Worm (Caenorhabditis elegans) whole organism, L1 larva: ENCODE measurements around the gene fbxb-54.
"Not testable (repeated sequence)": the region's sequence is repeated elsewhere in the genome, so short reads cannot be mapped to it uniquely, and the experiment has no call there.

Source experiments
- C16A3.4 ChIP-seq: fragments of 150-350 bp; optimal IDR thresholded peaks from 2 replicates; lab custom pipeline; 2014; ENCODE audit warnings: missing biosample characterization, missing genetic modification characterization
- C34B4.2 ChIP-seq: sonication (generic microtip); optimal IDR thresholded peaks from 2 replicates; lab custom pipeline; 2017; ENCODE audit warnings: mild to moderate bottlenecking, missing genetic modification characterization, missing compliant biosample characterization
- F16B12.6 ChIP-seq: fragments of 150-350 bp; optimal IDR thresholded peaks from 2 replicates; lab custom pipeline; 2014; ENCODE audit warnings: missing biosample characterization, missing genetic modification characterization
- aha-1 ChIP-seq: fragments of 150-350 bp; optimal IDR thresholded peaks from 2 replicates; lab custom pipeline; 2014; ENCODE audit warnings: missing biosample characterization, missing genetic modification characterization
- alr-1 ChIP-seq: fragments of 200-800 bp; sonication (Bioruptor generic); optimal IDR thresholded peaks from 2 replicates; lab custom pipeline; 2018; ENCODE audit warnings: borderline replicate concordance, mild to moderate bottlenecking, missing genetic modification characterization, missing compliant biosample characterization
- ceh-63 ChIP-seq: fragments of 200-800 bp; sonication (Bioruptor generic); optimal IDR thresholded peaks from 2 replicates; lab custom pipeline; 2018; ENCODE audit warnings: mild to moderate bottlenecking, missing genetic modification characterization, missing compliant biosample characterization
- ceh-82 ChIP-seq, 3 experiments: fragments of 150-350 bp in 1 of 3; sonication (generic microtip) in 2 of 3; optimal IDR thresholded peaks; 2 replicates each; lab custom pipeline; 2014 to 2017; ENCODE audit warnings: missing biosample characterization in 3 of 3, missing genetic modification characterization in 3 of 3
- ceh-88 ChIP-seq: fragments of 200-800 bp; sonication (Bioruptor generic); IDR thresholded peaks from 2 replicates; pipeline ENCODE4 v1.3.6; 2022; ENCODE audit warnings: missing genetic modification characterization, missing compliant biosample characterization
- ces-1 ChIP-seq: fragments of 150-350 bp; optimal IDR thresholded peaks from 2 replicates; lab custom pipeline; 2014; ENCODE audit warnings: missing biosample characterization, missing genetic modification reagents, missing genetic modification characterization
- dpl-1 ChIP-seq, 3 experiments: fragments of 150-350 bp in 2 of 3; sonication (generic microtip) in 1 of 3; optimal IDR thresholded peaks; 2 replicates each; lab custom pipeline; 2014 to 2017; ENCODE audit warnings: missing biosample characterization in 3 of 3, missing genetic modification characterization in 3 of 3, missing genetic modification reagents in 3 of 3
- efl-1 ChIP-seq, 4 experiments: fragments of 150-350 bp; optimal IDR thresholded peaks in 3 of 4; peaks in 1 of 4; 1 replicate in 1 of 4; 2 replicates in 3 of 4; lab custom pipeline; 2014; ENCODE audit warnings: missing biosample characterization in 2 of 4, missing genetic modification characterization in 2 of 4, missing genetic modification reagents in 2 of 4
- elt-2 ChIP-seq: sonication (generic microtip); optimal IDR thresholded peaks from 2 replicates; lab custom pipeline; 2016; ENCODE audit warnings: missing genetic modification characterization, mild to moderate bottlenecking, inconsistent platforms, missing compliant biosample characterization, missing genetic modification reagents
- elt-3 ChIP-seq, 6 experiments: fragments of 150-350 bp in 1 of 6; sonication (generic microtip); optimal IDR thresholded peaks; 2 replicates each; lab custom pipeline; 2017 to 2018; ENCODE audit warnings: missing biosample characterization in 6 of 6, missing genetic modification characterization in 6 of 6, inconsistent platforms in 1 of 6
- ets-5 ChIP-seq: fragments of 200-800 bp; sonication (Bioruptor generic); IDR thresholded peaks from 2 replicates; pipeline ENCODE4 v1.3.6; 2022; ENCODE audit warnings: missing genetic modification characterization, missing compliant biosample characterization
- fkh-10 ChIP-seq: sonication (generic microtip); optimal IDR thresholded peaks from 2 replicates; lab custom pipeline; 2017; ENCODE audit warnings: missing biosample characterization, missing genetic modification reagents, missing genetic modification characterization
- fkh-8 ChIP-seq: sonication (generic microtip); optimal IDR thresholded peaks from 2 replicates; lab custom pipeline; 2016; ENCODE audit warnings: mild to moderate bottlenecking, missing genetic modification characterization, missing compliant biosample characterization
- fos-1 ChIP-seq: fragments of 150-350 bp; optimal IDR thresholded peaks from 2 replicates; lab custom pipeline; 2014; ENCODE audit warnings: missing biosample characterization, missing genetic modification characterization
- grh-1 ChIP-seq: fragments of 200-800 bp; sonication (Bioruptor generic); IDR thresholded peaks from 2 replicates; pipeline ENCODE4 v1.3.6; 2022; ENCODE audit warnings: missing genetic modification reagents, missing genetic modification characterization, missing compliant biosample characterization
- hpl-2 ChIP-seq: fragments of 150-350 bp; optimal IDR thresholded peaks from 2 replicates; lab custom pipeline; 2014; ENCODE audit warnings: missing biosample characterization, missing genetic modification reagents, missing genetic modification characterization
- lin-13 ChIP-seq: fragments of 150-350 bp; optimal IDR thresholded peaks from 2 replicates; lab custom pipeline; 2014; ENCODE audit warnings: missing biosample characterization, missing genetic modification reagents, missing genetic modification characterization
- lsy-2 ChIP-seq, 2 experiments: fragments of 150-350 bp; optimal IDR thresholded peaks; 2 replicates each; lab custom pipeline; 2014; ENCODE audit warnings: missing biosample characterization in 2 of 2, missing genetic modification characterization in 2 of 2
- mdl-1 ChIP-seq, 2 experiments: fragments of 150-350 bp; optimal IDR thresholded peaks; 2 replicates each; lab custom pipeline; 2014 to 2017; ENCODE audit warnings: missing biosample characterization in 2 of 2, missing genetic modification characterization in 2 of 2, inconsistent platforms in 1 of 2
- pax-3 ChIP-seq: fragments of 200-800 bp; sonication (Bioruptor generic); optimal IDR thresholded peaks from 2 replicates; lab custom pipeline; 2018; ENCODE audit warnings: mild to moderate bottlenecking, missing genetic modification characterization, moderate library complexity, missing compliant biosample characterization
- rnt-1 ChIP-seq: sonication (generic microtip); optimal IDR thresholded peaks from 2 replicates; lab custom pipeline; 2016; ENCODE audit warnings: mild to moderate bottlenecking, missing genetic modification characterization, moderate library complexity, missing compliant biosample characterization
- sox-4 ChIP-seq: sonication (generic microtip); optimal IDR thresholded peaks from 2 replicates; lab custom pipeline; 2016; ENCODE audit warnings: missing genetic modification characterization, missing compliant biosample characterization
- sup-37 ChIP-seq: fragments of 200-800 bp; sonication (Bioruptor generic); optimal IDR thresholded peaks from 2 replicates; lab custom pipeline; 2018; ENCODE audit warnings: mild to moderate bottlenecking, missing genetic modification characterization, missing compliant biosample characterization
- unc-130 ChIP-seq: fragments of 150-350 bp; optimal IDR thresholded peaks from 2 replicates; lab custom pipeline; 2017; ENCODE audit warnings: missing biosample characterization, missing genetic modification characterization, inconsistent platforms
- unc-30 ChIP-seq: sonication (generic microtip); optimal IDR thresholded peaks from 2 replicates; lab custom pipeline; 2017; ENCODE audit warnings: missing biosample characterization, missing genetic modification characterization
- unc-62 ChIP-seq: fragments of 150-350 bp; optimal IDR thresholded peaks from 2 replicates; lab custom pipeline; 2014; ENCODE audit warnings: missing biosample characterization, missing genetic modification reagents, missing genetic modification characterization
- unc-86 ChIP-seq: sonication (generic microtip); optimal IDR thresholded peaks from 2 replicates; lab custom pipeline; 2016; ENCODE audit warnings: missing genetic modification characterization, missing compliant biosample characterization
- unc-98 ChIP-seq: fragments of 200-800 bp; sonication (Bioruptor generic); IDR thresholded peaks from 2 replicates; pipeline ENCODE4 v1.3.6; 2022; ENCODE audit warnings: missing genetic modification characterization, missing compliant biosample characterization
- vab-15 ChIP-seq: sonication (generic microtip); optimal IDR thresholded peaks from 2 replicates; lab custom pipeline; 2017; ENCODE audit warnings: missing genotype, mild to moderate bottlenecking, missing genetic modification characterization, missing compliant biosample characterization
- zip-4 ChIP-seq: fragments of 200-800 bp; sonication (Bioruptor generic); optimal IDR thresholded peaks from 2 replicates; lab custom pipeline; 2018; ENCODE audit warnings: mild to moderate bottlenecking, missing genetic modification characterization, moderate library complexity, missing compliant biosample characterization

The fbxb-54 gene

ce11 chrII:1560839-1561238, 4.7 kb upstream of the fbxb-54 start:
- TF ChIP-seq efl-1 (optimal IDR thresholded peaks at IDR 0.05; lab: Kevin White, UChicago) (no peak), efl-1 (GFP tag; optimal IDR thresholded peaks at IDR 0.05 in 1 of 2; lab: Kevin White, UChicago) (peak in 1 of 2 experiments; percentile 91), ces-1 (GFP tag; lab: Kevin White, UChicago) (no peak)
- TF ChIP-seq, all 84 proteins: peak for 1

DNA sequence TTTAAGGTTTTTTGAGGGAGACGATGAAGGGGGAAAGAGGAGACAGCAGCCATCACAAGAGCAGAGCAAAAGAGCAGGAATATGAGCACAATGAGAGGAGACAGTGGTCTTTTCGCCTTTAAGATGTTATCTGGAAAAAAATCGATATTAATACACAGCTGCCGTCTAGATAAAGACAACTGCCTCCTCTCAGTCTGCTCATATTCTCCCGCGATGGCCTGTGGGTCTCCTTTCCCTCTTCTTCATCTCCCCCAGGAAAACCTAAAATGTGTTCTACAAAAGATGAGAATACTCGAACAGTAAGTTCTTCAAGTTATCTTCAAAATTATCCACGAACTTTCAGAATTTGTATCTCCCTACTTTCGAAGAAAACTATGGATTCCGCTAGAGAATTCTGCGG, 5.6 kb downstream of the fbxb-54 start, which contains the start of the genes fbxb-52 and fbxb-51:
Gene fbxb-52 (minus strand): TSS at position 101 of the 400 bp plus-strand sequence.
Gene fbxb-51 (plus strand): TSS at position 212 of the 400 bp plus-strand sequence.
- TF ChIP-seq unc-98 (no peak), sox-4 (no peak), aha-1 (tag; lab: Kevin White, UChicago) (no peak), unc-30 (no peak), zip-4 (GFP tag; lab: Kevin White, UChicago) (no peak), ceh-88 (GFP tag; lab: Robert Waterston, UW) (no peak), mdl-1 (tag; optimal IDR thresholded peaks at IDR 0.05; lab: Kevin White, UChicago) (no peak), pax-3 (tag; lab: Kevin White, UChicago) (no peak), fkh-10 (GFP tag; lab: Kevin White, UChicago) (no peak), rnt-1 (tag; lab: Kevin White, UChicago) (no peak), ceh-63 (GFP tag; lab: Kevin White, UChicago) (no peak), fkh-8 (tag; lab: Kevin White, UChicago) (no peak)

DNA sequence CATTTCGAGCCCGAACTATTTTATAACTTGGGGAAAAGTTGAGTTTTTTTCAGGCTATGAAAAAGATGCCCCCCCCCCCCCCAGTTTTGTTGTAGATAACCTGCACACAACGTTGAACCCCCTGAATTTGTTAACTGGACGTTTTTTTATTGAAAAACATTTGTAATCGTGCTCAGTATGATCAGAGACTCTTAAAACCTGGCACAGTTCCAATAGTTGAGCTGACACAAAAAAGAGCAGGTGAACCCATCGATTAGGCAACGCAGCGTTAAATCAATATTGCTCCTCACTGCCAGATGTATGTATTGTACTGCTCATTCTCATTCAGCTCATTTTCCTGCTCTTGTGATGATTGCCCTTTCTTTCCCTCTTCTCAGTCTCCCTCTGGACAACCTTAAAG, 10.5 kb downstream of the fbxb-54 start, which contains the start of gene K05F6.12:
Gene K05F6.12 (plus strand): TSS at position 301 of the 400 bp plus-strand sequence.
- TF ChIP-seq fkh-8 (tag; lab: Kevin White, UChicago) (no peak), F16B12.6 (tag; lab: Kevin White, UChicago) (no peak), C34B4.2 (no peak), ceh-88 (GFP tag; lab: Robert Waterston, UW) (no peak), unc-62 (no peak), lin-13 (GFP tag; lab: Kevin White, UChicago) (no peak), alr-1 (tag; lab: Kevin White, UChicago) (no peak), dpl-1 (GFP tag; optimal IDR thresholded peaks at IDR 0.05; lab: Kevin White, UChicago) (no peak), vab-15 (tag; lab: Kevin White, UChicago) (no peak), unc-86 (tag; lab: Kevin White, UChicago) (no peak), rnt-1 (tag; lab: Kevin White, UChicago) (no peak), grh-1 (GFP tag; lab: Robert Waterston, UW) (no peak), C16A3.4 (tag; lab: Kevin White, UChicago) (no peak), elt-2 (tag; lab: Kevin White, UChicago) (no peak), sup-37 (no peak), ets-5 (GFP tag; lab: Robert Waterston, UW) (no peak), fos-1 (tag; lab: Kevin White, UChicago) (no peak), hpl-2 (no peak)

DNA sequence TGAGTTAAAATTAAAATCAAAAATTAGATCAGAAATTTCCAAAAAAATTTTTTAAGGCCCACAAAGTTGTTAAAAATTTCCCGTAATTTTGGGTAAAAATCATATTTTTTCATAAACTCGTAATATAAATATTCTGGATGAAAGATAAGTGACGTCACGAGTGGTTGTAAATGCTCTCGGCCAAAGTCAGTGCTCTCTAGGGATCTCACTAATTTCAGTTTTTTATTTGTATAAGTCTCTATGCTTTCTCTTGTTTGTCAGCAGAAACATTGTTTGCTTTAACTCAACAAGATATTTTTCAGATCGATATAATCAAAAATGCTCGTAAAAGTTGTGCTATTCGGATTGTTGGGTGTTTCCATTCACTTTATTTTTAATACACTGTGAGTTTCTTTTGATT, 12.9 kb downstream of the fbxb-54 start, which contains the start of gene K05F6.4:
Gene K05F6.4 (plus strand): TSS at position 301 of the 400 bp plus-strand sequence.
- TF ChIP-seq unc-130 (tag; lab: Kevin White, UChicago); elt-3 (tag; optimal IDR thresholded peaks at IDR 0.05; lab: Kevin White, UChicago); hpl-2: not testable (repeated sequence)
- TF ChIP-seq, all 84 proteins: peak for 0; not testable (repeated sequence) for 84

ce11 chrII:1540628-1541027, 15.5 kb downstream of the fbxb-54 start, which contains the start of gene poml-4:
TSS of gene poml-4 (plus strand) at chrII:1540928.
- not testable (repeated sequence) for TF ChIP-seq lsy-2 (tag; optimal IDR thresholded peaks at IDR 0.05; lab: Kevin White, UChicago); ceh-82 (tag; optimal IDR thresholded peaks at IDR 0.05; lab: Kevin White, UChicago); unc-130 (tag; lab: Kevin White, UChicago)
